Worm (Caenorhabditis elegans) whole organism, midembryonic: ENCODE results near the gene lips-7.

Experiments
- T22C8.4 ChIP-seq: fragments of 200-800 bp; sonication (Bioruptor generic); IDR thresholded peaks from 2 replicates; pipeline ENCODE4 v1.3.6; 2022; ENCODE audit warnings: missing genetic modification characterization, missing compliant biosample characterization
- cog-1 ChIP-seq: sonication (generic microtip); optimal IDR thresholded peaks from 2 replicates; lab custom pipeline; 2016; ENCODE audit warnings: missing genetic modification characterization, missing compliant biosample characterization
- flt-1 ChIP-seq: fragments of 200-800 bp; sonication (Bioruptor generic); IDR thresholded peaks from 2 replicates; pipeline ENCODE4 v1.3.6; 2022; ENCODE audit warnings: missing genetic modification characterization, missing compliant biosample characterization
- klf-2 ChIP-seq: fragments of 200-800 bp; sonication (Bioruptor generic); conservative IDR thresholded peaks from 2 replicates; pipeline ENCODE4 v1.3.6; 2022; ENCODE audit warnings: missing genetic modification reagents, missing genetic modification characterization, missing compliant biosample characterization
- med-1 ChIP-seq: sonication (generic microtip); optimal IDR thresholded peaks from 2 replicates; lab custom pipeline; 2017; ENCODE audit warnings: missing genetic modification characterization, mild to moderate bottlenecking, missing compliant biosample characterization, antibody characterized with exemption, missing genetic modification reagents; ENCODE audit not compliant: insufficient read depth
- ref-1 ChIP-seq: fragments of 200-800 bp; sonication (Bioruptor generic); conservative IDR thresholded peaks from 2 replicates; pipeline ENCODE4 v1.3.6; 2022; ENCODE audit warnings: missing genetic modification reagents, missing genetic modification characterization, missing compliant biosample characterization
- tab-1 ChIP-seq: fragments of 200-800 bp; sonication (Bioruptor generic); IDR thresholded peaks from 2 replicates; pipeline ENCODE4 v1.3.6; 2022; ENCODE audit warnings: missing genetic modification characterization, missing compliant biosample characterization
- ztf-23 ChIP-seq: fragments of 200-800 bp; sonication (Bioruptor generic); IDR thresholded peaks from 2 replicates; pipeline ENCODE4 v1.3.6; 2022; ENCODE audit warnings: missing genetic modification reagents, missing genetic modification characterization, missing compliant biosample characterization
- ztf-29 ChIP-seq: fragments of 200-800 bp; sonication (Bioruptor generic); IDR thresholded peaks from 2 replicates; pipeline ENCODE4 v1.3.6; 2022; ENCODE audit warnings: missing genetic modification reagents, missing genetic modification characterization, missing compliant biosample characterization

DNA sequence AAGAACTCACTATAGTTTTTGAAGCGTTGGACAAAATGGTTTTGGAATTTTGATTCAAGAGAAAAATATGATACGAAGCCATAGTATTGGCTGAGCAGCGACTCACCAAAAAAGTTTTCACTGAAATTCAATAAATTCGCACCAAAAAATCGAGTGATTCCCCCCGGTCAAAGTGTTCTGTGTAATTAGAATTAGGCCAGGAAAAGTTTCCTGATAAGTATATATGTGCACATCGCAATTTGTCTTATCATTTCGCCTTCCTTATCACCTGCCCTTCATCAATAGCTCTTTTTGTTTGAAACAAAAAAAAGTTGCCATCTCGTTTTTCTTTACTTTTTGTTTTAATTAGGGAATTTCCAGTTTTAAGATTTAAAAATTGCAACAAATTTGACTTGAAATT lies 29.9 kb upstream of the lips-7 start:
- TF ChIP-seq ztf-29, result no peak
- TF ChIP-seq flt-1 (GFP tag; lab: Robert Waterston, UW), result no peak
- no peak for TF ChIP-seq ref-1 (GFP tag; lab: Robert Waterston, UW)
- TF ChIP-seq klf-2 (GFP tag; lab: Robert Waterston, UW), result no peak
- no peak for TF ChIP-seq med-1 (GFP tag; lab: Kevin White, UChicago)
- TF ChIP-seq T22C8.4 (GFP tag; lab: Robert Waterston, UW), result no peak
- TF ChIP-seq cog-1 (tag; lab: Kevin White, UChicago), result no peak
- TF ChIP-seq ztf-23 (GFP tag; lab: Robert Waterston, UW), result no peak
- no peak for TF ChIP-seq tab-1 (GFP tag; lab: Robert Waterston, UW)
